Fruit fly (Drosophila melanogaster) whole organism: ENCODE data around the gene Mocs2A.

Source experiments
- CG8478 ChIP-seq: fragments of >200 bp; optimal IDR thresholded peaks from 2 replicates; lab custom pipeline; 2018; ENCODE audit warnings: inconsistent platforms
- Dll ChIP-seq: fragments of >200 bp; optimal IDR thresholded peaks from 2 replicates; lab custom pipeline; 2017
- EcR ChIP-seq, 2 experiments: fragments of >200 bp; optimal IDR thresholded peaks; 2 replicates each; lab custom pipeline; 2017; ENCODE audit warnings: missing biosample characterization in 2 of 2, missing genetic modification characterization in 2 of 2, missing genetic modification reagents in 2 of 2
- pan ChIP-seq: fragments of >200 bp; optimal IDR thresholded peaks from 2 replicates; lab custom pipeline; 2017

DNA sequence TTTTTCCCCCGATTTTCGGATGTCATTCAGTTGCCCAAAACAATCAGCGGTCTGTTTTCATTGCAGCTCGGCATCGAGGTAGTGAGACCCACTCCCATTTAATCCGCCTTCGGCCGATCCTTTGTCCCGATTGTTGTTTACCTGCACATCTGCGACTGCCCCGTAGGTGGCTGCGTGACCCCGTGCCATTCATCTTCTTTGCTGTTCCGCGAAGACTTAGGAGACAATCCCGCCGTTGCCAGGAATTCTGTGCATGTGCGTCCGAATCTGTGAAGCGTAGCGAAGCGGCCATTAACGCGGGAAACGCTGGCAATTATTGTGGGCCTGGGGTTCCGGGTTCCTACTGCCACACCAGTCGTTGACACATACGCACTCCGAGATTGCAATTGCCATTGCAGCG, 45.8 kb upstream of the Mocs2A start:
- no peak for TF ChIP-seq EcR (GFP tag; optimal IDR thresholded peaks at IDR 0.05; lab: Kevin White, UChicago)
- TF ChIP-seq pan (lab: Kevin White, UChicago) = no peak
- TF ChIP-seq CG8478 (lab: Kevin White, UChicago) = no peak
- no peak for TF ChIP-seq Dll (lab: Kevin White, UChicago)
